Fruit fly (Drosophila melanogaster) S2 (cell line): ENCODE measurements around the gene CG11857.

Experiments
- CG8478 ChIP-seq: fragments of >200 bp; optimal IDR thresholded peaks from 2 replicates; lab custom pipeline; 2018
- CTCF ChIP-seq, 2 experiments: fragments of >200 bp; optimal IDR thresholded peaks; 2 replicates each; lab custom pipeline; 2018

DNA sequence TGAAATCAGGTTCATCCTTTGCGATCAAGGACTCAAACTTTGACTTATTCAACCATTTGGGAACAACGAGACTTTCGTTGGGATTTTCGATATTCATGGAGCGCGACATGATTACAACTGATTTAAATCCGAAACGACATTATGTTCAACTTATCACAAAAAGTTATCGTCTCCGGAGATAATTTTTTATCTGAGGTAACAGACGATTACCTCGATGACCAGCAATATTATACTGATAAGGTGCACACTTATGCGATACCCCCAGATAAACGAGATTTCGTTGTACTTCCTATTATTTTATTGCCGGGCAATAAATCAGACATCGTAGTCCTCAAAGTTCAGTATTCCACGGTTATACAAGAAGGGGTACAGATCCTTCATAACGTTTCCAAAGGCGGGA, 39.0 kb downstream of the CG11857 start, which contains the start of gene CG31097:
- TF ChIP-seq CG8478 (lab: Kevin White, UChicago) = no peak
- no peak for TF ChIP-seq CTCF (optimal IDR thresholded peaks at IDR 0.05; lab: Kevin White, UChicago)
